Worm (Caenorhabditis elegans) whole organism, late embryonic: Measurements from ENCODE around the gene W02B3.7.
A peak's percentile ranks its signal among the peaks of the same experiment; 100 is the strongest.

ENCODE experiments used
- C08G9.2 ChIP-seq: sonication (generic microtip); optimal IDR thresholded peaks from 2 replicates; lab custom pipeline; 2016; ENCODE audit warnings: mild to moderate bottlenecking, missing genetic modification characterization, moderate library complexity, missing compliant biosample characterization
- C38D4.7 ChIP-seq: fragments of 200-800 bp; sonication (Bioruptor generic); optimal IDR thresholded peaks from 2 replicates; lab custom pipeline; 2018; ENCODE audit warnings: mild to moderate bottlenecking, missing genetic modification characterization, moderate library complexity, missing compliant biosample characterization
- F13H6.1 ChIP-seq: sonication (generic microtip); optimal IDR thresholded peaks from 2 replicates; lab custom pipeline; 2016; ENCODE audit warnings: missing genetic modification characterization, missing compliant biosample characterization
- K02D7.2 ChIP-seq: sonication (generic microtip); optimal IDR thresholded peaks from 2 replicates; lab custom pipeline; 2017; ENCODE audit warnings: mild to moderate bottlenecking, missing genetic modification characterization, missing compliant biosample characterization
- T23F11.4 ChIP-seq: fragments of 200-800 bp; sonication (Bioruptor generic); optimal IDR thresholded peaks from 2 replicates; lab custom pipeline; 2018; ENCODE audit warnings: mild to moderate bottlenecking, missing genetic modification characterization, missing compliant biosample characterization
- Y22D7AL.16 ChIP-seq: sonication (generic microtip); optimal IDR thresholded peaks from 2 replicates; lab custom pipeline; 2016; ENCODE audit warnings: missing genetic modification characterization, missing compliant biosample characterization
- ama-1 ChIP-seq: fragments of 150-350 bp; optimal IDR thresholded peaks from 2 replicates; lab custom pipeline; 2014
- ceh-14 ChIP-seq: sonication (generic microtip); optimal IDR thresholded peaks from 2 replicates; lab custom pipeline; 2016; ENCODE audit warnings: missing genotype, missing genetic modification characterization, missing compliant biosample characterization
- ceh-18 ChIP-seq: sonication (generic microtip); optimal IDR thresholded peaks from 2 replicates; lab custom pipeline; 2016; ENCODE audit warnings: missing genetic modification characterization, missing compliant biosample characterization
- ceh-19 ChIP-seq: fragments of 200-800 bp; sonication (Bioruptor generic); optimal IDR thresholded peaks from 2 replicates; lab custom pipeline; 2018; ENCODE audit warnings: mild to moderate bottlenecking, missing genetic modification characterization, missing compliant biosample characterization
- ceh-2 ChIP-seq: sonication (generic microtip); optimal IDR thresholded peaks from 2 replicates; lab custom pipeline; 2016; ENCODE audit warnings: missing genotype, missing genetic modification characterization, missing compliant biosample characterization
- ceh-24 ChIP-seq: sonication (generic microtip); optimal IDR thresholded peaks from 2 replicates; lab custom pipeline; 2016; ENCODE audit warnings: mild to moderate bottlenecking, missing genetic modification characterization, missing compliant biosample characterization
- ceh-31 ChIP-seq: sonication (generic microtip); optimal IDR thresholded peaks from 2 replicates; lab custom pipeline; 2016; ENCODE audit warnings: missing genetic modification characterization, missing compliant biosample characterization
- ceh-34 ChIP-seq: sonication (generic microtip); optimal IDR thresholded peaks from 2 replicates; lab custom pipeline; 2016; ENCODE audit warnings: mild to moderate bottlenecking, missing genetic modification characterization, missing compliant biosample characterization
- ceh-45 ChIP-seq: fragments of 200-800 bp; sonication (Bioruptor generic); IDR thresholded peaks from 2 replicates; pipeline ENCODE4 v1.3.6; 2022; ENCODE audit warnings: missing genetic modification reagents, missing genetic modification characterization, missing compliant biosample characterization
- ceh-48 ChIP-seq: sonication (generic microtip); optimal IDR thresholded peaks from 2 replicates; lab custom pipeline; 2016; ENCODE audit warnings: missing genetic modification characterization, inconsistent platforms, missing compliant biosample characterization
- ceh-9 ChIP-seq: sonication (generic microtip); optimal IDR thresholded peaks from 2 replicates; lab custom pipeline; 2016; ENCODE audit warnings: mild to moderate bottlenecking, missing genetic modification characterization, inconsistent platforms, missing compliant biosample characterization
- dmd-4 ChIP-seq: sonication (generic microtip); optimal IDR thresholded peaks from 2 replicates; lab custom pipeline; 2016; ENCODE audit warnings: borderline replicate concordance, missing genetic modification characterization, missing compliant biosample characterization
- dve-1 ChIP-seq: sonication (generic microtip); optimal IDR thresholded peaks from 2 replicates; lab custom pipeline; 2017; ENCODE audit warnings: antibody characterized with exemption, mild to moderate bottlenecking, missing genetic modification characterization, missing compliant biosample characterization
- elt-4 ChIP-seq: sonication (generic microtip); optimal IDR thresholded peaks from 2 replicates; lab custom pipeline; 2016; ENCODE audit warnings: missing genetic modification characterization, missing compliant biosample characterization
- eyg-1 ChIP-seq: sonication (generic microtip); optimal IDR thresholded peaks from 2 replicates; lab custom pipeline; 2016; ENCODE audit warnings: missing genotype, missing genetic modification characterization, missing compliant biosample characterization
- fax-1 ChIP-seq: sonication (generic microtip); optimal IDR thresholded peaks from 2 replicates; lab custom pipeline; 2016; ENCODE audit warnings: missing genotype, missing genetic modification characterization, missing compliant biosample characterization
- fkh-6 ChIP-seq: sonication (generic microtip); optimal IDR thresholded peaks from 2 replicates; lab custom pipeline; 2016; ENCODE audit warnings: missing genetic modification characterization, missing compliant biosample characterization
- hlh-13 ChIP-seq: fragments of 200-800 bp; sonication (Bioruptor generic); optimal IDR thresholded peaks from 2 replicates; lab custom pipeline; 2018; ENCODE audit warnings: mild to moderate bottlenecking, missing genetic modification characterization, missing compliant biosample characterization
- hlh-15 ChIP-seq: sonication (generic microtip); optimal IDR thresholded peaks from 2 replicates; lab custom pipeline; 2016; ENCODE audit warnings: missing genetic modification characterization, missing compliant biosample characterization
- lin-11 ChIP-seq: fragments of 200-800 bp; sonication (Bioruptor generic); optimal IDR thresholded peaks from 2 replicates; lab custom pipeline; 2018; ENCODE audit warnings: mild to moderate bottlenecking, missing genetic modification characterization, missing compliant biosample characterization
- madf-2 ChIP-seq: sonication (generic microtip); optimal IDR thresholded peaks from 2 replicates; lab custom pipeline; 2017; ENCODE audit warnings: missing genetic modification characterization, missing compliant biosample characterization
- nfya-1 ChIP-seq: sonication (generic microtip); optimal IDR thresholded peaks from 2 replicates; lab custom pipeline; 2017; ENCODE audit warnings: missing genetic modification characterization, mild to moderate bottlenecking, missing compliant biosample characterization, antibody characterized with exemption, moderate library complexity
- nhr-11 ChIP-seq: fragments of 150-350 bp; optimal IDR thresholded peaks from 2 replicates; lab custom pipeline; 2014; ENCODE audit warnings: missing biosample characterization, missing genetic modification characterization
- npax-4 ChIP-seq: sonication (generic microtip); optimal IDR thresholded peaks from 2 replicates; lab custom pipeline; 2016; ENCODE audit warnings: missing genetic modification characterization, missing compliant biosample characterization
- pag-3 ChIP-seq: sonication (generic microtip); optimal IDR thresholded peaks from 2 replicates; lab custom pipeline; 2016; ENCODE audit warnings: missing compliant biosample characterization, missing genetic modification characterization, borderline replicate concordance
- pha-4 ChIP-seq: fragments of 150-350 bp; optimal IDR thresholded peaks from 2 replicates; lab custom pipeline; 2018; ENCODE audit warnings: missing biosample characterization, missing genetic modification reagents, missing genetic modification characterization
- ref-2 ChIP-seq: sonication (generic microtip); optimal IDR thresholded peaks from 2 replicates; lab custom pipeline; 2016; ENCODE audit warnings: missing genetic modification characterization, missing compliant biosample characterization
- rnt-1 ChIP-seq: sonication (generic microtip); optimal IDR thresholded peaks from 2 replicates; lab custom pipeline; 2016; ENCODE audit warnings: missing genetic modification characterization, missing compliant biosample characterization
- sdc-2 ChIP-seq: sonication (generic microtip); optimal IDR thresholded peaks from 2 replicates; lab custom pipeline; 2016; ENCODE audit warnings: missing genotype, missing genetic modification characterization, missing compliant biosample characterization
- sox-2 ChIP-seq: fragments of 200-800 bp; sonication (Bioruptor generic); IDR thresholded peaks from 2 replicates; pipeline ENCODE4 v1.3.6; 2022; ENCODE audit warnings: missing genetic modification reagents, missing genetic modification characterization, missing compliant biosample characterization
- tbx-2 ChIP-seq: sonication (generic microtip); optimal IDR thresholded peaks from 2 replicates; lab custom pipeline; 2016; ENCODE audit warnings: missing genetic modification characterization, missing compliant biosample characterization
- tbx-7 ChIP-seq: sonication (generic microtip); optimal IDR thresholded peaks from 2 replicates; lab custom pipeline; 2016; ENCODE audit warnings: missing genotype, missing genetic modification characterization, missing compliant biosample characterization
- unc-3 ChIP-seq, 2 experiments: fragments of 200-800 bp in 1 of 2; sonication (Bioruptor generic) in 1 of 2; sonication (generic microtip) in 1 of 2; conservative IDR thresholded peaks in 1 of 2; optimal IDR thresholded peaks in 1 of 2; 2 replicates each; pipeline versions ENCODE4 v1.3.6 to Lab custom; 2016 to 2022; ENCODE audit warnings: missing compliant biosample characterization in 2 of 2, missing genetic modification characterization in 2 of 2, missing genetic modification reagents in 1 of 2
- unc-42 ChIP-seq: sonication (generic microtip); optimal IDR thresholded peaks from 2 replicates; lab custom pipeline; 2016; ENCODE audit warnings: missing genotype, missing genetic modification characterization, missing compliant biosample characterization
- unc-86 ChIP-seq: sonication (generic microtip); optimal IDR thresholded peaks from 2 replicates; lab custom pipeline; 2016; ENCODE audit warnings: missing genetic modification characterization, missing compliant biosample characterization

Gene W02B3.7

ce11 chrIII:688083-688482 lies 3.8 kb downstream of the W02B3.7 start:
- TF ChIP-seq C38D4.7 (GFP tag; lab: Kevin White, UChicago) (no peak), npax-4 (tag; lab: Kevin White, UChicago) (no peak), ceh-48 (tag; lab: Kevin White, UChicago) (no peak), unc-86 (tag; lab: Kevin White, UChicago) (no peak)
- TF ChIP-seq, all 69 proteins: peak for 0

ce11 chrIII:683318-683717 lies 8.5 kb downstream of the W02B3.7 start, which contains the start of gene W02B3.4:
Gene W02B3.4, minus strand, starts transcription at chrIII:683418.
- no peak for TF ChIP-seq ceh-45 (GFP tag; lab: Robert Waterston, UW)

- TF ChIP-seq ref-2 (tag; lab: Kevin White, UChicago), result no peak
- TF ChIP-seq unc-3 (GFP tag; conservative IDR thresholded peaks at IDR 0.05; lab: Robert Waterston, UW), result no peak
- TF ChIP-seq unc-3 (tag; optimal IDR thresholded peaks at IDR 0.05; lab: Kevin White, UChicago), result no peak
- no peak for TF ChIP-seq ceh-31 (tag; lab: Kevin White, UChicago)
- TF ChIP-seq eyg-1 (tag; lab: Kevin White, UChicago), result no peak
- no peak for TF ChIP-seq dmd-4 (tag; lab: Kevin White, UChicago)
- TF ChIP-seq fkh-6 (tag; lab: Kevin White, UChicago), result no peak
- TF ChIP-seq ceh-19 (GFP tag; lab: Kevin White, UChicago), result no peak
- TF ChIP-seq ama-1 (lab: Kevin White, UChicago), result no peak
- TF ChIP-seq nhr-11 (tag; lab: Kevin White, UChicago), result no peak
- TF ChIP-seq ceh-2 (tag; lab: Kevin White, UChicago), result no peak
Measured at ce11 chrIII:675822-676221, 16.0 kb downstream of the W02B3.7 start, which contains the start of gene grk-2. Gene grk-2, plus strand, starts transcription at chrIII:676122.

- TF ChIP-seq F13H6.1 (tag; lab: Kevin White, UChicago) (no peak), unc-42 (tag; lab: Kevin White, UChicago) (peak; percentile 97)
Measured at ce11 chrIII:675413-675812, 16.4 kb downstream of the W02B3.7 start.

- TF ChIP-seq nfya-1 (tag; lab: Kevin White, UChicago) (peak; percentile 65), unc-42 (tag; lab: Kevin White, UChicago) (peak; percentile 97), tbx-2 (tag; lab: Kevin White, UChicago) (peak; percentile 46), ceh-31 (tag; lab: Kevin White, UChicago) (peak; percentile 80), C08G9.2 (tag; lab: Kevin White, UChicago) (no peak), ceh-34 (tag; lab: Kevin White, UChicago) (peak; percentile 32), ceh-14 (tag; lab: Kevin White, UChicago) (peak; percentile 67), ref-2 (tag; lab: Kevin White, UChicago) (no peak), Y22D7AL.16 (tag; lab: Kevin White, UChicago) (peak; percentile 26), ceh-48 (tag; lab: Kevin White, UChicago) (peak; percentile 90), ceh-18 (tag; lab: Kevin White, UChicago) (peak; percentile 22), tbx-7 (no peak), ceh-9 (tag; lab: Kevin White, UChicago) (no peak), madf-2 (tag; lab: Kevin White, UChicago) (no peak), pha-4 (tag; lab: Kevin White, UChicago) (no peak)
Measured at ce11 chrIII:670994-671393, 20.8 kb downstream of the W02B3.7 start.

- no peak for TF ChIP-seq K02D7.2
- TF ChIP-seq dve-1 (tag; lab: Kevin White, UChicago), result no peak
- TF ChIP-seq rnt-1, result peak; percentile 32
- no peak for TF ChIP-seq ceh-24 (tag; lab: Kevin White, UChicago)
- TF ChIP-seq sox-2 (GFP tag; lab: Robert Waterston, UW), result no peak
- TF ChIP-seq elt-4, result no peak
- no peak for TF ChIP-seq ceh-45 (GFP tag; lab: Robert Waterston, UW)
- no peak for TF ChIP-seq hlh-15 (tag; lab: Kevin White, UChicago)
- no peak for TF ChIP-seq T23F11.4 (GFP tag; lab: Kevin White, UChicago)
- TF ChIP-seq ref-2 (tag; lab: Kevin White, UChicago), result peak; percentile 40
- TF ChIP-seq tbx-2 (tag; lab: Kevin White, UChicago), result peak; percentile 67
- TF ChIP-seq fax-1, result no peak
- TF ChIP-seq ama-1 (lab: Kevin White, UChicago), result no peak
- peak; percentile 33 for TF ChIP-seq pag-3
- peak; percentile 84 for TF ChIP-seq ceh-18 (tag; lab: Kevin White, UChicago)
- no peak for TF ChIP-seq hlh-13 (GFP tag; lab: Kevin White, UChicago)
- peak; percentile 35 for TF ChIP-seq sdc-2 (tag; lab: Kevin White, UChicago)
- TF ChIP-seq lin-11 (tag; lab: Kevin White, UChicago), result no peak
Measured at ce11 chrIII:668303-668893, 23.4 kb downstream of the W02B3.7 start, which contains the start of gene W02B3.3. Gene W02B3.3, minus strand, starts transcription at chrIII:668433.
